Worm (Caenorhabditis elegans): ENCODE measurements around the gene F52H2.5.

The F52H2.5 gene

ce11 chrX:2580524-2580981 is 20.7 kb upstream of the F52H2.5 start, which contains the start of gene H01M10.1:
H01M10.1 (minus strand) TSS chrX:2580574.
- TF ChIP-seq crh-2 (tag; optimal IDR thresholded peaks at IDR 0.05) (peak; percentile 66), mab-5 (tag; optimal IDR thresholded peaks at IDR 0.05) (no peak), sma-9 (GFP tag; optimal IDR thresholded peaks at IDR 0.05) (peak; percentile 66), sma-9 (tag; optimal IDR thresholded peaks at IDR 0.05) (no peak), F13H6.1 (tag; optimal IDR thresholded peaks at IDR 0.05) (peak; percentile 21), gmeb-1 (tag; optimal IDR thresholded peaks at IDR 0.05) (peak; percentile 45), fos-1 (tag; optimal IDR thresholded peaks at IDR 0.05) (peak; percentile 76), nhr-10 (tag; optimal IDR thresholded peaks at IDR 0.05) (no peak)

- TF ChIP-seq snpc-4 (tag; optimal IDR thresholded peaks at IDR 0.05) (no peak), egl-27 (tag; optimal IDR thresholded peaks at IDR 0.05) (no peak), F13H6.1 (tag; optimal IDR thresholded peaks at IDR 0.05) (no peak), unc-39 (tag; optimal IDR thresholded peaks at IDR 0.05) (no peak), lin-39 (tag; optimal IDR thresholded peaks at IDR 0.05) (no peak), lsy-2 (tag; optimal IDR thresholded peaks at IDR 0.05) (no peak), sem-4 (tag; optimal IDR thresholded peaks at IDR 0.05) (no peak), blmp-1 (tag; optimal IDR thresholded peaks at IDR 0.05; ENCODE audit: insufficient read depth) (no peak), nhr-6 (tag; optimal IDR thresholded peaks at IDR 0.05) (no peak), nhr-237 (tag; optimal IDR thresholded peaks at IDR 0.05) (no peak), lin-13 (GFP tag; optimal IDR thresholded peaks at IDR 0.05) (no peak), zag-1 (tag; optimal IDR thresholded peaks at IDR 0.05) (no peak), nhr-77 (tag; optimal IDR thresholded peaks at IDR 0.05) (no peak), mab-5 (tag; optimal IDR thresholded peaks at IDR 0.05) (no peak)
Observed at ce11 chrX:2577442-2577841, 17.6 kb upstream of the F52H2.5 start, which contains the start of gene ttr-42. ttr-42 (plus strand) TSS chrX:2577742.

- peak in 1 of 2 experiments; percentile 24 for TF ChIP-seq lsy-2 (tag; optimal IDR thresholded peaks at IDR 0.05)
- TF ChIP-seq nhr-21 (tag; optimal IDR thresholded peaks at IDR 0.05): no peak
- TF ChIP-seq ZK546.5 (tag; optimal IDR thresholded peaks at IDR 0.05): no peak
- no peak for TF ChIP-seq R02D3.7 (tag; optimal IDR thresholded peaks at IDR 0.05)
- TF ChIP-seq crh-2 (tag; optimal IDR thresholded peaks at IDR 0.05): no peak
- TF ChIP-seq nhr-129 (tag; optimal IDR thresholded peaks at IDR 0.05): peak; percentile 18
- TF ChIP-seq C34F6.9 (tag; optimal IDR thresholded peaks at IDR 0.05): peak; percentile 25
- TF ChIP-seq nhr-11 (tag; optimal IDR thresholded peaks at IDR 0.05): no peak
- TF ChIP-seq mdl-1 (tag; optimal IDR thresholded peaks at IDR 0.05): no peak
- no peak for TF ChIP-seq ama-1 (optimal IDR thresholded peaks at IDR 0.05)
- no peak for TF ChIP-seq nhr-77 (tag; optimal IDR thresholded peaks at IDR 0.05)
- peak; percentile 23 for TF ChIP-seq sma-9 (GFP tag; optimal IDR thresholded peaks at IDR 0.05)
- TF ChIP-seq sma-9 (tag; optimal IDR thresholded peaks at IDR 0.05): no peak
- TF ChIP-seq snpc-4 (tag; optimal IDR thresholded peaks at IDR 0.05): no peak
- TF ChIP-seq nhr-25 (tag; optimal IDR thresholded peaks at IDR 0.05): no peak
- TF ChIP-seq unc-55 (GFP tag; optimal IDR thresholded peaks at IDR 0.05): peak; percentile 59
Observed at ce11 chrX:2572646-2573149, 12.8 kb upstream of the F52H2.5 start, which contains the start of the genes ccd-5 and F52H2.1. ccd-5 (minus strand) TSS chrX:2572653. F52H2.1 (plus strand) TSS chrX:2573099.

ce11 chrX:2569040-2569439 is 9.2 kb upstream of the F52H2.5 start:
- TF ChIP-seq peb-1 (tag; optimal IDR thresholded peaks at IDR 0.05): no peak
- peak; percentile 40 for TF ChIP-seq crh-2 (tag; optimal IDR thresholded peaks at IDR 0.05)
- no peak for TF ChIP-seq skn-1 (tag; optimal IDR thresholded peaks at IDR 0.05)
- no peak for TF ChIP-seq mab-5 (tag; optimal IDR thresholded peaks at IDR 0.05)
- TF ChIP-seq nhr-25 (tag; optimal IDR thresholded peaks at IDR 0.05): no peak
- TF ChIP-seq fos-1 (tag; optimal IDR thresholded peaks at IDR 0.05): peak; percentile 99
- TF ChIP-seq unc-62 (GFP tag; optimal IDR thresholded peaks at IDR 0.05): no peak
- TF ChIP-seq C34F6.9 (tag; optimal IDR thresholded peaks at IDR 0.05): no peak
- no peak for TF ChIP-seq ZK546.5 (tag; optimal IDR thresholded peaks at IDR 0.05)
- TF ChIP-seq ceh-16 (tag; optimal IDR thresholded peaks at IDR 0.05): no peak
- TF ChIP-seq zag-1 (tag; optimal IDR thresholded peaks at IDR 0.05): no peak
- peak; percentile 46 for TF ChIP-seq F13H6.1 (tag; optimal IDR thresholded peaks at IDR 0.05)
- no peak for TF ChIP-seq nhr-6 (tag; optimal IDR thresholded peaks at IDR 0.05)
- TF ChIP-seq unc-39 (tag; optimal IDR thresholded peaks at IDR 0.05): no peak
- TF ChIP-seq nhr-11 (tag; optimal IDR thresholded peaks at IDR 0.05): no peak
- no peak for TF ChIP-seq sem-4 (tag; optimal IDR thresholded peaks at IDR 0.05)
- TF ChIP-seq elt-3 (tag; optimal IDR thresholded peaks at IDR 0.05): no peak
- peak; percentile 26 for TF ChIP-seq gmeb-1 (tag; optimal IDR thresholded peaks at IDR 0.05)
- no peak for TF ChIP-seq nhr-10 (tag; optimal IDR thresholded peaks at IDR 0.05)
- no peak for TF ChIP-seq blmp-1 (tag; optimal IDR thresholded peaks at IDR 0.05; ENCODE audit: insufficient read depth)
- TF ChIP-seq nhr-237 (tag; optimal IDR thresholded peaks at IDR 0.05): no peak
- TF ChIP-seq mdl-1 (tag; optimal IDR thresholded peaks at IDR 0.05): no peak
- TF ChIP-seq lin-39 (tag; optimal IDR thresholded peaks at IDR 0.05): no peak
- TF ChIP-seq ztf-1 (GFP tag; conservative IDR thresholded peaks at IDR 0.05): no peak
- TF ChIP-seq ama-1 (optimal IDR thresholded peaks at IDR 0.05): no peak
- peak; percentile 57 for TF ChIP-seq nhr-129 (tag; optimal IDR thresholded peaks at IDR 0.05)
- no peak for TF ChIP-seq nhr-12 (tag; optimal IDR thresholded peaks at IDR 0.05)
- TF ChIP-seq sma-9 (GFP tag; optimal IDR thresholded peaks at IDR 0.05): peak; percentile 60
- no peak for TF ChIP-seq sma-9 (tag; optimal IDR thresholded peaks at IDR 0.05)
- no peak for TF ChIP-seq ztf-4 (tag; optimal IDR thresholded peaks at IDR 0.05)

Measured in whole organism, L2 larva.